Worm (Caenorhabditis elegans) whole organism, midembryonic: ENCODE measurements around the gene fbxb-108.

Experiments
- T22C8.4 ChIP-seq: fragments of 200-800 bp; sonication (Bioruptor generic); IDR thresholded peaks from 2 replicates; pipeline ENCODE4 v1.3.6; 2022; ENCODE audit warnings: missing genetic modification characterization, missing compliant biosample characterization
- cog-1 ChIP-seq: sonication (generic microtip); optimal IDR thresholded peaks from 2 replicates; lab custom pipeline; 2016; ENCODE audit warnings: missing genetic modification characterization, missing compliant biosample characterization
- klf-2 ChIP-seq: fragments of 200-800 bp; sonication (Bioruptor generic); conservative IDR thresholded peaks from 2 replicates; pipeline ENCODE4 v1.3.6; 2022; ENCODE audit warnings: missing genetic modification reagents, missing genetic modification characterization, missing compliant biosample characterization

DNA sequence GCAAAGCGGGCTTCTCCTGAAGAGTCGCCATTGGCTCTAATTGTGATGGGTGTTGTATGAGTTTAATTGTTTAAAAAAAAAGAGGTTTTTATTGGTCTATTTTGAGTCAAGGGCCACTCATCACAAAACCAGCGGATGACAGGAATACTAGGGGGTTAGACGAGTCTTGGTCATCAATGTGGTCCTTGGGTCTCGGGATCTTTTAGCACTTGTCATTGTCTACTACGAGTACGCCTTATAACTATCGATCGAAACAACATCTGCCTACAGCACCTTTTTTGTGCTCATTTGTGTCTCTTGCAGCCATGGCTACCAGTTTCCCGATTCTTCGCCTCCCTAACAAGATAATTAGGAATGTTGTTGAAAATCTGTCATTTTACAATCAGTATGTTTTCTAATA lies at the start of gene fbxb-108:
- TF ChIP-seq klf-2 (GFP tag; lab: Robert Waterston, UW) (no peak), T22C8.4 (no peak), cog-1 (no peak)
